Fruit fly (Drosophila melanogaster): ENCODE results near the gene HINT1.

The HINT1 gene

DNA sequence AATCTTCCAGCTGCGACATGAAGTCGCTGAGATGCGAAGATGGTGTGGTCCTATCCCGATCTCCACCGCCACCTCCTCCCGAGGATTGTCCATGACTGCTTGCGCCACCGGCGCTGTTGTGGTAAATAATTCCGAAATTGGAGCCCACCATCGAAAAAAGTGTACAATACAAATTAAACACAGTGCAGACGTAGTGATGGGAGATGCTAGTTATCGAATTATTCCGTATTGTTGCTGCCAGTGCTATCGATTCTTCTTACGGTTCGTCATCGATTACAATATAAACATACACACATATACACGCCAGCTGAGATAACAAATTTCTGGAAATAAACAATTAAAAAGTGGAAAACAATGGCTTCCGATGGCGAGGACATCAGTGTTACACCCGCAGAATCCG is 2.3 kb upstream of the HINT1 start, which contains the start of the genes Taf10b and Taf10:
Taf10b (minus strand) TSS at position 219 of the 400 bp plus-strand sequence.
Taf10 (plus strand) TSS at position 264 of the 400 bp plus-strand sequence.
- peak; percentile 46; the same call in 1 of the 3 replicates for TF ChIP-seq fd96Ca (GFP tag; IDR thresholded peaks at IDR 0.05)
- TF ChIP-seq CG34367 (tag; optimal IDR thresholded peaks at IDR 0.05): no peak

- TF ChIP-seq CG8301 (tag; optimal IDR thresholded peaks at IDR 0.05) (no peak), Snoo (tag; optimal IDR thresholded peaks at IDR 0.05) (no peak), Pif1A (GFP tag; optimal IDR thresholded peaks at IDR 0.05) (no peak), gl (tag; optimal IDR thresholded peaks at IDR 0.05) (no peak), CG10348 (GFP tag; IDR thresholded peaks at IDR 0.05) (no peak)
Observed at dm6 chr2L:2771676-2772075, 1.7 kb downstream of the HINT1 start, which contains the start of gene CG15399. Gene CG15399 (minus strand): TSS chr2L:2771776.

dm6 chr2L:2782790-2783189 is 12.9 kb downstream of the HINT1 start:
- no peak for TF ChIP-seq CG34367 (tag; optimal IDR thresholded peaks at IDR 0.05)
- no peak for TF ChIP-seq CG4496 (GFP tag; IDR thresholded peaks at IDR 0.05)
- no peak for TF ChIP-seq fd96Ca (GFP tag; IDR thresholded peaks at IDR 0.05)
- TF ChIP-seq gl (tag; optimal IDR thresholded peaks at IDR 0.05): no peak
- no peak for TF ChIP-seq CG17806 (tag; optimal IDR thresholded peaks at IDR 0.05)
- TF ChIP-seq Snoo (tag; optimal IDR thresholded peaks at IDR 0.05): no peak
- no peak for TF ChIP-seq CG10348 (GFP tag; IDR thresholded peaks at IDR 0.05)
- TF ChIP-seq rn (GFP tag; IDR thresholded peaks at IDR 0.05): no peak
- no peak for TF ChIP-seq Pif1A (GFP tag; optimal IDR thresholded peaks at IDR 0.05)

- TF ChIP-seq CG14655 (GFP tag; optimal IDR thresholded peaks at IDR 0.05) (no peak), CG4496 (GFP tag; IDR thresholded peaks at IDR 0.05) (no peak), CG9948 (tag; optimal IDR thresholded peaks at IDR 0.05) (no peak), Pif1A (GFP tag; optimal IDR thresholded peaks at IDR 0.05) (no peak), gl (tag; optimal IDR thresholded peaks at IDR 0.05) (no peak), CG17806 (tag; optimal IDR thresholded peaks at IDR 0.05) (no peak)
Observed at dm6 chr2L:2797186-2797585, 27.3 kb downstream of the HINT1 start.

dm6 chr2L:2799909-2800478 is 30.1 kb downstream of the HINT1 start, which contains the start of gene Syt1:
Gene Syt1 (minus strand): TSS chr2L:2799979.
- TF ChIP-seq CG10348 (GFP tag; IDR thresholded peaks at IDR 0.05) (no peak), CG4496 (GFP tag; IDR thresholded peaks at IDR 0.05) (0 out of 3 replicates have a peak, but pooled peaks have one; percentile 9), Pif1B (GFP tag; optimal IDR thresholded peaks at IDR 0.05) (no peak), Pif1A (GFP tag; optimal IDR thresholded peaks at IDR 0.05) (peak; percentile 0), CG9948 (tag; optimal IDR thresholded peaks at IDR 0.05) (no peak), EcR (GFP tag; optimal IDR thresholded peaks at IDR 0.05) (no peak)

dm6 chr2L:2800956-2801776 is 31.2 kb downstream of the HINT1 start:
- no peak for TF ChIP-seq CG17806 (tag; optimal IDR thresholded peaks at IDR 0.05)
- no peak for TF ChIP-seq CG8301 (tag; optimal IDR thresholded peaks at IDR 0.05)
- TF ChIP-seq D1 (tag; optimal IDR thresholded peaks at IDR 0.05): no peak
- no peak for TF ChIP-seq CG13204 (GFP tag; optimal IDR thresholded peaks at IDR 0.05)
- TF ChIP-seq CG34367 (tag; optimal IDR thresholded peaks at IDR 0.05): no peak
- TF ChIP-seq gl (tag; optimal IDR thresholded peaks at IDR 0.05): no peak
- TF ChIP-seq CG15710 (tag; optimal IDR thresholded peaks at IDR 0.05): no peak
- no peak for TF ChIP-seq CG8159 (tag; optimal IDR thresholded peaks at IDR 0.05)
- TF ChIP-seq Pif1B (GFP tag; optimal IDR thresholded peaks at IDR 0.05): no peak
- TF ChIP-seq CG32121 (GFP tag; IDR thresholded peaks at IDR 0.05): no peak
- no peak for TF ChIP-seq CG9948 (tag; optimal IDR thresholded peaks at IDR 0.05)
- TF ChIP-seq Ets98B (GFP tag; IDR thresholded peaks at IDR 0.05): no peak
- no peak for TF ChIP-seq CG14655 (GFP tag; optimal IDR thresholded peaks at IDR 0.05)
- TF ChIP-seq CG12605 (GFP tag; IDR thresholded peaks at IDR 0.05): no peak
- no peak for TF ChIP-seq fd96Ca (GFP tag; IDR thresholded peaks at IDR 0.05)
- no peak for TF ChIP-seq CG4496 (GFP tag; IDR thresholded peaks at IDR 0.05)
- TF ChIP-seq rn (GFP tag; IDR thresholded peaks at IDR 0.05): no peak
- TF ChIP-seq Pif1A (GFP tag; optimal IDR thresholded peaks at IDR 0.05): no peak
- TF ChIP-seq CG10348 (GFP tag; IDR thresholded peaks at IDR 0.05): no peak

dm6 chr2L:2802527-2802926 is 32.6 kb downstream of the HINT1 start:
- TF ChIP-seq Ets98B (GFP tag; IDR thresholded peaks at IDR 0.05) (peak; percentile 51; the same call in 1 of the 2 replicates), CG32121 (GFP tag; IDR thresholded peaks at IDR 0.05) (no peak), Pif1A (GFP tag; optimal IDR thresholded peaks at IDR 0.05) (peak; percentile 39), CG4496 (GFP tag; IDR thresholded peaks at IDR 0.05) (peak; percentile 45; the same call in 1 of the 3 replicates), fd96Ca (GFP tag; IDR thresholded peaks at IDR 0.05) (peak; percentile 46; the same call in 1 of the 3 replicates), EcR (GFP tag; optimal IDR thresholded peaks at IDR 0.05) (peak; percentile 27), gl (tag; optimal IDR thresholded peaks at IDR 0.05) (peak; percentile 87), D1 (tag; optimal IDR thresholded peaks at IDR 0.05) (no peak), CG12605 (GFP tag; IDR thresholded peaks at IDR 0.05) (peak; percentile 68; the same call in 1 of the 2 replicates), CG34367 (tag; optimal IDR thresholded peaks at IDR 0.05) (peak; percentile 46), CG15710 (tag; optimal IDR thresholded peaks at IDR 0.05) (peak; percentile 35), CG13204 (GFP tag; optimal IDR thresholded peaks at IDR 0.05) (peak; percentile 79), CG8159 (tag; optimal IDR thresholded peaks at IDR 0.05) (peak; percentile 36), rn (GFP tag; IDR thresholded peaks at IDR 0.05) (no peak), CG10348 (GFP tag; IDR thresholded peaks at IDR 0.05) (no peak), CG8301 (tag; optimal IDR thresholded peaks at IDR 0.05) (peak; percentile 46), Pif1B (GFP tag; optimal IDR thresholded peaks at IDR 0.05) (peak; percentile 24), CG14655 (GFP tag; optimal IDR thresholded peaks at IDR 0.05) (peak; percentile 64), Snoo (tag; optimal IDR thresholded peaks at IDR 0.05) (peak; percentile 25), CG9948 (tag; optimal IDR thresholded peaks at IDR 0.05) (no peak), CG17806 (tag; optimal IDR thresholded peaks at IDR 0.05) (peak; percentile 28)
